Worm (Caenorhabditis elegans) whole organism, L2 larva: Measurements from ENCODE around the gene ctsa-2.

ENCODE experiments used
- C34F6.9 ChIP-seq: fragments of 150-350 bp; optimal IDR thresholded peaks from 2 replicates; lab custom pipeline; 2014; ENCODE audit warnings: missing biosample characterization, missing genetic modification characterization
- F13H6.1 ChIP-seq: sonication (generic microtip); optimal IDR thresholded peaks from 2 replicates; lab custom pipeline; 2016; ENCODE audit warnings: missing genetic modification characterization, missing compliant biosample characterization
- R02D3.7 ChIP-seq: fragments of 150-350 bp; optimal IDR thresholded peaks from 2 replicates; lab custom pipeline; 2014; ENCODE audit warnings: missing biosample characterization, missing genetic modification characterization
- Y55F3AM.14 ChIP-seq: fragments of 200-800 bp; sonication (Bioruptor generic); optimal IDR thresholded peaks from 2 replicates; lab custom pipeline; 2018; ENCODE audit warnings: mild to moderate bottlenecking, missing genetic modification characterization, missing compliant biosample characterization
- ZK546.5 ChIP-seq: sonication (generic microtip); optimal IDR thresholded peaks from 2 replicates; lab custom pipeline; 2017; ENCODE audit warnings: missing biosample characterization, missing genetic modification characterization
- alr-1 ChIP-seq: fragments of 150-350 bp; optimal IDR thresholded peaks from 2 replicates; lab custom pipeline; 2014; ENCODE audit warnings: missing biosample characterization, missing genetic modification characterization
- aly-2 ChIP-seq: fragments of 150-350 bp; optimal IDR thresholded peaks from 2 replicates; lab custom pipeline; 2014; ENCODE audit warnings: missing biosample characterization, missing genetic modification characterization
- ama-1 ChIP-seq: fragments of 150-350 bp; optimal IDR thresholded peaks from 2 replicates; lab custom pipeline; 2018; ENCODE audit warnings: inconsistent platforms
- ceh-16 ChIP-seq: fragments of 150-350 bp; optimal IDR thresholded peaks from 2 replicates; lab custom pipeline; 2014; ENCODE audit warnings: missing biosample characterization, missing genetic modification characterization
- ceh-82 ChIP-seq: fragments of 150-350 bp; optimal IDR thresholded peaks from 2 replicates; lab custom pipeline; 2014; ENCODE audit warnings: missing biosample characterization, missing genetic modification characterization
- dmd-4 ChIP-seq: sonication (generic microtip); optimal IDR thresholded peaks from 2 replicates; lab custom pipeline; 2017; ENCODE audit warnings: missing biosample characterization, missing genetic modification characterization
- egl-27 ChIP-seq: sonication (generic microtip); optimal IDR thresholded peaks from 3 replicates; lab custom pipeline; 2017; ENCODE audit warnings: missing biosample characterization, missing genetic modification reagents, missing genetic modification characterization
- elt-3 ChIP-seq: sonication (generic microtip); optimal IDR thresholded peaks from 2 replicates; lab custom pipeline; 2017; ENCODE audit warnings: missing biosample characterization, missing genetic modification characterization
- fos-1 ChIP-seq: fragments of 150-350 bp; optimal IDR thresholded peaks from 2 replicates; lab custom pipeline; 2014; ENCODE audit warnings: missing biosample characterization, missing genetic modification characterization
- gmeb-1 ChIP-seq: fragments of 150-350 bp; optimal IDR thresholded peaks from 2 replicates; lab custom pipeline; 2014; ENCODE audit warnings: missing biosample characterization, missing genetic modification characterization
- lin-11 ChIP-seq: fragments of 150-350 bp; sonication (generic microtip); optimal IDR thresholded peaks from 2 replicates; lab custom pipeline; 2014; ENCODE audit warnings: missing biosample characterization, missing genetic modification characterization, inconsistent platforms, mixed read lengths
- lin-13 ChIP-seq: fragments of 150-350 bp; optimal IDR thresholded peaks from 2 replicates; lab custom pipeline; 2014; ENCODE audit warnings: missing biosample characterization, missing genetic modification reagents, missing genetic modification characterization
- lin-39 ChIP-seq: fragments of 150-350 bp; optimal IDR thresholded peaks from 2 replicates; lab custom pipeline; 2014; ENCODE audit warnings: missing biosample characterization, missing genetic modification reagents, missing genetic modification characterization
- lsy-2 ChIP-seq, 2 experiments: fragments of 150-350 bp in 1 of 2; sonication (generic microtip) in 1 of 2; optimal IDR thresholded peaks; 2 replicates each; lab custom pipeline; 2014 to 2017; ENCODE audit warnings: missing biosample characterization in 2 of 2, missing genetic modification characterization in 2 of 2
- mab-5 ChIP-seq: fragments of 150-350 bp; optimal IDR thresholded peaks from 2 replicates; lab custom pipeline; 2014; ENCODE audit warnings: missing biosample characterization, missing genetic modification characterization
- mbf-1 ChIP-seq: sonication (generic microtip); optimal IDR thresholded peaks from 2 replicates; lab custom pipeline; 2017; ENCODE audit warnings: missing biosample characterization, missing genetic modification characterization
- mdl-1 ChIP-seq, 2 experiments: fragments of 150-350 bp in 1 of 2; sonication (generic microtip) in 1 of 2; optimal IDR thresholded peaks; 2 replicates each; lab custom pipeline; 2017; ENCODE audit warnings: missing biosample characterization in 2 of 2, missing genetic modification characterization in 2 of 2
- nhr-10 ChIP-seq: sonication (generic microtip); optimal IDR thresholded peaks from 2 replicates; lab custom pipeline; 2017; ENCODE audit warnings: missing biosample characterization, missing genetic modification characterization
- nhr-11 ChIP-seq: fragments of 150-350 bp; optimal IDR thresholded peaks from 2 replicates; lab custom pipeline; 2014; ENCODE audit warnings: missing biosample characterization, missing genetic modification characterization
- nhr-12 ChIP-seq: fragments of 150-350 bp; optimal IDR thresholded peaks from 2 replicates; lab custom pipeline; 2014; ENCODE audit warnings: missing biosample characterization, missing genetic modification characterization
- nhr-129 ChIP-seq: fragments of 150-350 bp; optimal IDR thresholded peaks from 2 replicates; lab custom pipeline; 2014; ENCODE audit warnings: missing biosample characterization, missing genetic modification characterization
- nhr-23 ChIP-seq: fragments of 150-350 bp; optimal IDR thresholded peaks from 2 replicates; lab custom pipeline; 2014; ENCODE audit warnings: missing biosample characterization, missing genetic modification reagents, missing genetic modification characterization
- nhr-237 ChIP-seq: fragments of 150-350 bp; optimal IDR thresholded peaks from 2 replicates; lab custom pipeline; 2014; ENCODE audit warnings: missing biosample characterization, missing genetic modification characterization
- nhr-25 ChIP-seq: fragments of 150-350 bp; sonication (generic microtip); optimal IDR thresholded peaks from 3 replicates; lab custom pipeline; 2014; ENCODE audit warnings: missing biosample characterization, missing genetic modification characterization
- nhr-6 ChIP-seq: fragments of 150-350 bp; optimal IDR thresholded peaks from 2 replicates; lab custom pipeline; 2014; ENCODE audit warnings: missing biosample characterization, missing genetic modification characterization
- nhr-77 ChIP-seq: fragments of 150-350 bp; optimal IDR thresholded peaks from 2 replicates; lab custom pipeline; 2014; ENCODE audit warnings: missing biosample characterization, missing genetic modification characterization
- peb-1 ChIP-seq: fragments of 150-350 bp; optimal IDR thresholded peaks from 2 replicates; lab custom pipeline; 2014; ENCODE audit warnings: missing biosample characterization, missing genetic modification characterization
- sem-4 ChIP-seq: fragments of 150-350 bp; optimal IDR thresholded peaks from 2 replicates; lab custom pipeline; 2014; ENCODE audit warnings: missing biosample characterization, missing genetic modification reagents, missing genetic modification characterization
- sma-3 ChIP-seq: sonication (generic microtip); optimal IDR thresholded peaks from 2 replicates; lab custom pipeline; 2016; ENCODE audit warnings: missing genetic modification reagents, missing genetic modification characterization, missing compliant biosample characterization
- sma-9 ChIP-seq, 2 experiments: fragments of 150-350 bp in 1 of 2; sonication (generic microtip) in 1 of 2; optimal IDR thresholded peaks; 2 replicates each; lab custom pipeline; 2014 to 2016; ENCODE audit warnings: missing genetic modification characterization in 2 of 2, mild to moderate bottlenecking in 1 of 2, missing biosample characterization in 1 of 2, missing compliant biosample characterization in 1 of 2, missing genetic modification reagents in 1 of 2, moderate library complexity in 1 of 2
- unc-39 ChIP-seq: fragments of 150-350 bp; optimal IDR thresholded peaks from 2 replicates; lab custom pipeline; 2014; ENCODE audit warnings: missing biosample characterization, missing genetic modification characterization
- unc-55 ChIP-seq: fragments of 150-350 bp; sonication (generic microtip); optimal IDR thresholded peaks from 3 replicates; lab custom pipeline; 2014; ENCODE audit warnings: missing biosample characterization, missing genetic modification reagents, missing genetic modification characterization
- unc-62 ChIP-seq: fragments of 150-350 bp; optimal IDR thresholded peaks from 2 replicates; lab custom pipeline; 2014; ENCODE audit warnings: missing biosample characterization, missing genetic modification reagents, missing genetic modification characterization
- ztf-1 ChIP-seq: fragments of 200-800 bp; sonication (Bioruptor generic); conservative IDR thresholded peaks from 2 replicates; pipeline ENCODE4 v1.3.6; 2022; ENCODE audit warnings: missing genetic modification characterization, missing compliant biosample characterization
- ztf-11 ChIP-seq: sonication (generic microtip); optimal IDR thresholded peaks from 2 replicates; lab custom pipeline; 2017; ENCODE audit warnings: missing biosample characterization, missing genetic modification characterization
- ztf-4 ChIP-seq: fragments of 150-350 bp; optimal IDR thresholded peaks from 2 replicates; lab custom pipeline; 2014; ENCODE audit warnings: missing biosample characterization, missing genetic modification characterization

ctsa-2 gene

ce11 chrX:6412575-6412974 is 17.8 kb downstream of the ctsa-2 start, which contains the start of gene T22E5.1:
T22E5.1 (plus strand) TSS chrX:6412875.
- TF ChIP-seq elt-3 (tag; lab: Kevin White, UChicago) (no peak), peb-1 (tag; lab: Kevin White, UChicago) (no peak), fos-1 (tag; lab: Kevin White, UChicago) (no peak), sem-4 (tag; lab: Kevin White, UChicago) (no peak)

- TF ChIP-seq ztf-4 (tag; lab: Kevin White, UChicago) (no peak), unc-62 (GFP tag; lab: Kevin White, UChicago) (no peak), unc-55 (no peak), lin-11 (tag; lab: Kevin White, UChicago) (no peak), nhr-10 (tag; lab: Kevin White, UChicago) (no peak), lsy-2 (tag; optimal IDR thresholded peaks at IDR 0.05; lab: Kevin White, UChicago) (peak in 1 of 2 experiments; percentile 25), mdl-1 (tag; optimal IDR thresholded peaks at IDR 0.05; lab: Kevin White, UChicago) (no peak), nhr-237 (no peak), aly-2 (tag; lab: Kevin White, UChicago) (no peak), nhr-77 (no peak), sma-3 (GFP tag; lab: Kevin White, UChicago) (no peak), ceh-82 (tag; lab: Kevin White, UChicago) (no peak), ceh-16 (tag; lab: Kevin White, UChicago) (no peak), nhr-129 (peak; percentile 61), unc-39 (tag; lab: Kevin White, UChicago) (no peak), ztf-11 (tag; lab: Kevin White, UChicago) (no peak), nhr-25 (no peak), ztf-1 (no peak), alr-1 (tag; lab: Kevin White, UChicago) (no peak), nhr-6 (no peak), C34F6.9 (tag; lab: Kevin White, UChicago) (peak; percentile 3), ama-1 (lab: Kevin White, UChicago) (no peak), elt-3 (tag; lab: Kevin White, UChicago) (no peak), nhr-23 (tag; lab: Kevin White, UChicago) (no peak), mab-5 (tag; lab: Kevin White, UChicago) (no peak), lin-39 (tag; lab: Kevin White, UChicago) (no peak), egl-27 (no peak), fos-1 (tag; lab: Kevin White, UChicago) (no peak), nhr-12 (no peak), sem-4 (tag; lab: Kevin White, UChicago) (no peak), F13H6.1 (tag; lab: Kevin White, UChicago) (peak; percentile 87), peb-1 (tag; lab: Kevin White, UChicago) (no peak), Y55F3AM.14 (GFP tag; lab: Kevin White, UChicago) (no peak), sma-9 (GFP tag; optimal IDR thresholded peaks at IDR 0.05; lab: Kevin White, UChicago) (peak; percentile 80), sma-9 (tag; optimal IDR thresholded peaks at IDR 0.05; lab: Kevin White, UChicago) (no peak), lin-13 (GFP tag; lab: Kevin White, UChicago) (no peak), mbf-1 (tag; lab: Kevin White, UChicago) (no peak), gmeb-1 (no peak), R02D3.7 (tag; lab: Kevin White, UChicago) (no peak), ZK546.5 (tag; lab: Kevin White, UChicago) (no peak), nhr-11 (tag; lab: Kevin White, UChicago) (no peak)
Observed at ce11 chrX:6410177-6410765, 20.1 kb downstream of the ctsa-2 start, which contains the start of gene mup-2. mup-2 (minus strand) TSS chrX:6410227.

- no peak for TF ChIP-seq dmd-4
- no peak for TF ChIP-seq lin-13 (GFP tag; lab: Kevin White, UChicago)
- no peak for TF ChIP-seq ztf-1
- TF ChIP-seq, all 48 proteins: peak for 0
Observed at ce11 chrX:6408713-6409112, 21.7 kb downstream of the ctsa-2 start.
